Worm (Caenorhabditis elegans) whole organism, L2 larva: ENCODE data around the gene F41E7.7.

Experiments used
- aly-2 ChIP-seq: fragments of 150-350 bp; optimal IDR thresholded peaks from 2 replicates; lab custom pipeline; 2014; ENCODE audit warnings: missing biosample characterization, missing genetic modification characterization
- elt-3 ChIP-seq: sonication (generic microtip); optimal IDR thresholded peaks from 2 replicates; lab custom pipeline; 2017; ENCODE audit warnings: missing biosample characterization, missing genetic modification characterization
- fos-1 ChIP-seq: fragments of 150-350 bp; optimal IDR thresholded peaks from 2 replicates; lab custom pipeline; 2014; ENCODE audit warnings: missing biosample characterization, missing genetic modification characterization
- lsy-2 ChIP-seq, 2 experiments: fragments of 150-350 bp in 1 of 2; sonication (generic microtip) in 1 of 2; optimal IDR thresholded peaks; 2 replicates each; lab custom pipeline; 2014 to 2017; ENCODE audit warnings: missing biosample characterization in 2 of 2, missing genetic modification characterization in 2 of 2
- nhr-12 ChIP-seq: fragments of 150-350 bp; optimal IDR thresholded peaks from 2 replicates; lab custom pipeline; 2014; ENCODE audit warnings: missing biosample characterization, missing genetic modification characterization
- nhr-77 ChIP-seq: fragments of 150-350 bp; optimal IDR thresholded peaks from 2 replicates; lab custom pipeline; 2014; ENCODE audit warnings: missing biosample characterization, missing genetic modification characterization
- skn-1 ChIP-seq: sonication (generic microtip); optimal IDR thresholded peaks from 2 replicates; lab custom pipeline; 2017; ENCODE audit warnings: missing biosample characterization, missing genetic modification characterization
- snpc-4 ChIP-seq: fragments of 150-350 bp; optimal IDR thresholded peaks from 2 replicates; lab custom pipeline; 2014; ENCODE audit warnings: missing biosample characterization, missing genetic modification characterization
- ztf-11 ChIP-seq: sonication (generic microtip); optimal IDR thresholded peaks from 2 replicates; lab custom pipeline; 2017; ENCODE audit warnings: missing biosample characterization, missing genetic modification characterization

- no peak for TF ChIP-seq aly-2 (tag; lab: Kevin White, UChicago)
- no peak for TF ChIP-seq lsy-2 (tag; optimal IDR thresholded peaks at IDR 0.05; lab: Kevin White, UChicago)
- no peak for TF ChIP-seq elt-3 (tag; lab: Kevin White, UChicago)
- TF ChIP-seq nhr-77 (tag; lab: Kevin White, UChicago), result no peak
- TF ChIP-seq ztf-11 (tag; lab: Kevin White, UChicago), result no peak
- no peak for TF ChIP-seq nhr-12 (tag; lab: Kevin White, UChicago)
- no peak for TF ChIP-seq snpc-4
- TF ChIP-seq fos-1 (tag; lab: Kevin White, UChicago), result no peak
- TF ChIP-seq skn-1 (tag; lab: Kevin White, UChicago), result no peak
These were observed 31.2 kb downstream of the F41E7.7 start for ce11 chrX:10338761-10339160.
